Worm (Caenorhabditis elegans): ENCODE data around the gene C24B5.4.

ce11 chrV:9194055-9194454 lies 3.1 kb downstream of the C24B5.4 start:
- TF ChIP-seq tbx-37 (GFP tag; conservative IDR thresholded peaks at IDR 0.05) (no peak), scrt-1 (GFP tag; IDR thresholded peaks at IDR 0.05) (no peak), ama-1 (optimal IDR thresholded peaks at IDR 0.05) (no peak), hnd-1 (tag; optimal IDR thresholded peaks at IDR 0.05) (no peak), sea-1 (GFP tag; conservative IDR thresholded peaks at IDR 0.05) (no peak), flt-1 (GFP tag; IDR thresholded peaks at IDR 0.05) (no peak), B0310.2 (tag; optimal IDR thresholded peaks at IDR 0.05) (no peak), ceh-36 (tag; optimal IDR thresholded peaks at IDR 0.05) (no peak), tra-4 (tag; optimal IDR thresholded peaks at IDR 0.05) (no peak), ceh-13 (GFP tag; optimal IDR thresholded peaks at IDR 0.05) (no peak), tbx-11 (GFP tag; IDR thresholded peaks at IDR 0.05) (no peak), ets-7 (tag; optimal IDR thresholded peaks at IDR 0.05) (no peak), hmg-4 (GFP tag; optimal IDR thresholded peaks at IDR 0.05) (no peak), F13C5.2 (tag; optimal IDR thresholded peaks at IDR 0.05) (no peak)
